Worm (Caenorhabditis elegans) whole organism, late embryonic: Measurements from ENCODE around the gene cyp-33E1.
A peak's percentile ranks its signal among the peaks of the same experiment; 100 is the strongest.

Experiments
- F13H6.1 ChIP-seq: sonication (generic microtip); optimal IDR thresholded peaks from 2 replicates; lab custom pipeline; 2016; ENCODE audit warnings: missing genetic modification characterization, missing compliant biosample characterization
- ama-1 ChIP-seq: fragments of 150-350 bp; optimal IDR thresholded peaks from 2 replicates; lab custom pipeline; 2014
- ceh-31 ChIP-seq: sonication (generic microtip); optimal IDR thresholded peaks from 2 replicates; lab custom pipeline; 2016; ENCODE audit warnings: missing genetic modification characterization, missing compliant biosample characterization
- ceh-9 ChIP-seq: sonication (generic microtip); optimal IDR thresholded peaks from 2 replicates; lab custom pipeline; 2016; ENCODE audit warnings: mild to moderate bottlenecking, missing genetic modification characterization, inconsistent platforms, missing compliant biosample characterization
- dmd-4 ChIP-seq: sonication (generic microtip); optimal IDR thresholded peaks from 2 replicates; lab custom pipeline; 2016; ENCODE audit warnings: borderline replicate concordance, missing genetic modification characterization, missing compliant biosample characterization
- fkh-10 ChIP-seq: fragments of 150-350 bp; optimal IDR thresholded peaks from 2 replicates; lab custom pipeline; 2014; ENCODE audit warnings: missing biosample characterization, missing genetic modification reagents, missing genetic modification characterization
- hlh-30 ChIP-seq: sonication (generic microtip); optimal IDR thresholded peaks from 2 replicates; lab custom pipeline; 2017; ENCODE audit warnings: antibody characterized with exemption, missing genetic modification characterization, missing compliant biosample characterization; ENCODE audit not compliant: insufficient read depth
- odd-2 ChIP-seq: sonication (generic microtip); optimal IDR thresholded peaks from 2 replicates; lab custom pipeline; 2017; ENCODE audit warnings: antibody characterized with exemption, mild to moderate bottlenecking, missing genetic modification characterization, missing compliant biosample characterization
- pha-4 ChIP-seq: fragments of 150-350 bp; optimal IDR thresholded peaks from 2 replicates; lab custom pipeline; 2018; ENCODE audit warnings: missing biosample characterization, missing genetic modification reagents, missing genetic modification characterization
- syd-9 ChIP-seq: sonication (generic microtip); optimal IDR thresholded peaks from 2 replicates; lab custom pipeline; 2016; ENCODE audit warnings: mild to moderate bottlenecking, missing genetic modification characterization, moderate library complexity, missing compliant biosample characterization

DNA sequence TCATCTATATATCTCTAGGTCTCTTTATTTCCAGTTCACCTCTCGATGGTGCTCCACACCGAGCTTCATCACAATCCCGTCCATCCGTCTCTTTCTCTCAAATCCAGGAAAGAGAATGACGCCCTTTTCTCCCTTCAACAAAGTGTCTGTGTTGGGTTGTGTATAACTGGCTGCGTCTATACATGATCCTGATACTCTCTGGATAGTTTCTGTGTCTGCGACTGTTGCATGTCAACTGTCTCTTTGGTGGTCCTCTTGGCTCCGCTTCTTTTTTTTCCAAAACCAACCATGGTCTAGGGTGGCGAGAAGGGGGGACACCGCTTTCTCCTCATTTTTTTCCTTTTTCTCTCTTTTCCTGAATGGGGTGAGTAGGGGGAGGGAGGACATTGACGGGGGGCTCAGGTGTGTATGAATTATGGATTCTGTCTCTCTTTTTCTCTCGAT lies 18.8 kb downstream of the cyp-33E1 start:
- TF ChIP-seq ama-1: no peak
- TF ChIP-seq ceh-31: peak; percentile 68
- TF ChIP-seq fkh-10 (GFP tag; lab: Kevin White, UChicago): no peak
- TF ChIP-seq hlh-30 (tag; lab: Kevin White, UChicago): no peak
- TF ChIP-seq dmd-4: no peak
- TF ChIP-seq ceh-9 (tag; lab: Kevin White, UChicago): no peak
- no peak for TF ChIP-seq syd-9 (tag; lab: Kevin White, UChicago)
- no peak for TF ChIP-seq F13H6.1 (tag; lab: Kevin White, UChicago)
- TF ChIP-seq pha-4 (tag; lab: Kevin White, UChicago): no peak
- TF ChIP-seq odd-2: no peak
